Fruit fly (Drosophila melanogaster): ENCODE measurements around the gene CG16815.

DNA sequence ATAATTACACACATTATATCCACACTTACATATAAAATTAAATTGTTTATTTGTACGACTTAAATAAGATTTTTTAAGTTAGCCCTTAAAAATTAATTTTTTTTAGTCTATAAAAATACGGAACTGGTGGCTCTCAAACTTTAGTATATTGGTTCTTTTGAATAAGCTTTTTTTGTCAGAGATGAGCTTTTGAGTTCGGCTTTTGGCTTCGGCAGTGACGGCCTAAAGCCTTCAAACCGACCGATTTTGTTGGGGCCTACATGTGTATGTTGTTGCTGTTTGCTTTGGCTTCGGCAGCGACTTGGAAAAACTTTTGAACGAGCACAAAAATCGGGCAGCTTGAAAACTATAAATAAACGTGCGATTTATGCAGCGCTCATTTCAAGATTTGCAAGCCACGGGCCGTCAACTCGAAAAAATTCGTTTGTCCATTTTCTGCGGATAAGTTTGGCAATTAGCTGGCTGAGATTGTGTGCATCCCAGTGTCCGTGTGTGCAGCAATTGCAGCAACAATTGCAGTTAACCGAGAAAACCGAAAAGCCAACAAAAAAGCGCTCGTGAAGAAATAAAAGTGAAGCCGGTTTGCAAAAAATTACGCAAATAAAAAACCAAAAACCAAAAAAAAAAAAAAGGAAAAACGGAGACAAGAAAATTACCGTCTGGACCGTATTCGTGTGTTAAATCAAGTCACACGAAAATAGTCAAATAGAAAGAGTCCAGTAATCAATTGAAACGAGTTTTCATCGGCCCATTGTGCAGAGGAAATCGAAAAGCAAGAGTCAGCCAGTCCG lies 16.4 kb downstream of the CG16815 start, which contains the start of gene CG16820:
- no peak for TF ChIP-seq rn (GFP tag; IDR thresholded peaks at IDR 0.05)
- no peak for TF ChIP-seq fd96Ca (GFP tag; IDR thresholded peaks at IDR 0.05)
- TF ChIP-seq CG8159 (tag; optimal IDR thresholded peaks at IDR 0.05), result no peak
- no peak for TF ChIP-seq CG17806 (tag; optimal IDR thresholded peaks at IDR 0.05)
- TF ChIP-seq gl (tag; optimal IDR thresholded peaks at IDR 0.05), result no peak
- no peak for TF ChIP-seq CG9948 (tag; optimal IDR thresholded peaks at IDR 0.05)
